Worm (Caenorhabditis elegans) whole organism, young adult: Measurements from ENCODE around the gene dop-6.

Source experiments
- ama-1 ChIP-seq, 3 experiments: fragments of 150-350 bp in 1 of 3; sonication (generic microtip) in 2 of 3; optimal IDR thresholded peaks; 2 replicates each; lab custom pipeline; 2014 to 2018; ENCODE audit warnings: missing biosample characterization in 2 of 3, missing genetic modification characterization in 2 of 3, missing genetic modification reagents in 2 of 3
- hlh-12 ChIP-seq: sonication (generic microtip); optimal IDR thresholded peaks from 2 replicates; lab custom pipeline; 2016; ENCODE audit warnings: missing genetic modification characterization, missing compliant biosample characterization
- hlh-26 ChIP-seq: fragments of 200-800 bp; sonication (Bioruptor generic); conservative IDR thresholded peaks from 2 replicates; pipeline ENCODE4 v1.3.6; 2022; ENCODE audit warnings: missing genetic modification reagents, missing genetic modification characterization, missing compliant biosample characterization
- lsy-27 ChIP-seq: sonication (generic microtip); optimal IDR thresholded peaks from 2 replicates; lab custom pipeline; 2017; ENCODE audit warnings: missing genetic modification characterization, mild to moderate bottlenecking, missing compliant biosample characterization, antibody characterized with exemption, missing genotype, borderline replicate concordance; ENCODE audit not compliant: insufficient read depth
- madf-8 ChIP-seq: fragments of 200-800 bp; sonication (Bioruptor generic); conservative IDR thresholded peaks from 2 replicates; pipeline ENCODE4 v1.3.6; 2022; ENCODE audit warnings: missing genetic modification reagents, missing genetic modification characterization, missing compliant biosample characterization
- nfya-1 ChIP-seq: sonication (generic microtip); optimal IDR thresholded peaks from 2 replicates; lab custom pipeline; 2017; ENCODE audit warnings: antibody characterized with exemption, missing compliant biosample characterization, missing genetic modification characterization, borderline replicate concordance; ENCODE audit not compliant: insufficient read depth
- rpc-1 ChIP-seq, 2 experiments: fragments of 150-350 bp in 1 of 2; sonication (generic microtip) in 1 of 2; optimal IDR thresholded peaks; 2 replicates each; lab custom pipeline; 2014 to 2018; ENCODE audit warnings: missing biosample characterization in 1 of 2, missing genetic modification characterization in 1 of 2, missing genetic modification reagents in 1 of 2, missing genotype in 1 of 2
- unc-62 ChIP-seq: fragments of 150-350 bp; optimal IDR thresholded peaks from 2 replicates; lab custom pipeline; 2014; ENCODE audit warnings: missing biosample characterization, missing genetic modification reagents, missing genetic modification characterization

- TF ChIP-seq nfya-1, result no peak
- no peak for TF ChIP-seq hlh-26 (GFP tag; lab: Robert Waterston, UW)
- no peak for TF ChIP-seq ama-1 (optimal IDR thresholded peaks at IDR 0.05; lab: Kevin White, UChicago)
- no peak for TF ChIP-seq ama-1 (GFP tag; optimal IDR thresholded peaks at IDR 0.05; lab: Kevin White, UChicago)
- TF ChIP-seq madf-8, result no peak
- TF ChIP-seq lsy-27 (tag; lab: Kevin White, UChicago), result no peak
- no peak for TF ChIP-seq rpc-1 (optimal IDR thresholded peaks at IDR 0.05; lab: Kevin White, UChicago)
- TF ChIP-seq rpc-1 (tag; optimal IDR thresholded peaks at IDR 0.05; lab: Kevin White, UChicago), result no peak
- TF ChIP-seq unc-62, result no peak
- TF ChIP-seq hlh-12 (tag; lab: Kevin White, UChicago), result no peak
These were observed 17.5 kb upstream of the dop-6 start for ce11 chrX:4303200-4303599.
